Worm (Caenorhabditis elegans) whole organism, young adult: Measurements from ENCODE around the gene elpc-2.

Experiments used
- C17E4.6 ChIP-seq: fragments of 200-800 bp; sonication (Bioruptor generic); IDR thresholded peaks from 2 replicates; pipeline ENCODE4 v1.3.6; 2022; ENCODE audit warnings: missing genetic modification reagents, missing genetic modification characterization, missing compliant biosample characterization
- D2030.7 ChIP-seq: fragments of 200-800 bp; sonication (Bioruptor generic); IDR thresholded peaks from 2 replicates; pipeline ENCODE4 v1.3.6; 2022; ENCODE audit warnings: missing genetic modification reagents, missing genetic modification characterization, missing compliant biosample characterization
- F23B12.7 ChIP-seq: sonication (generic microtip); optimal IDR thresholded peaks from 2 replicates; lab custom pipeline; 2017; ENCODE audit warnings: missing genetic modification characterization, mild to moderate bottlenecking, missing compliant biosample characterization, antibody characterized with exemption, moderate library complexity; ENCODE audit not compliant: insufficient read depth
- F39B2.1 ChIP-seq: fragments of 200-800 bp; sonication (Bioruptor generic); IDR thresholded peaks from 2 replicates; pipeline ENCODE4 v1.3.6; 2022; ENCODE audit warnings: missing genetic modification reagents, missing genetic modification characterization, missing compliant biosample characterization
- F49E8.2 ChIP-seq: sonication (generic microtip); optimal IDR thresholded peaks from 3 replicates; lab custom pipeline; 2017; ENCODE audit warnings: missing genetic modification characterization, mild to moderate bottlenecking, missing compliant biosample characterization, antibody characterized with exemption, moderate library complexity; ENCODE audit not compliant: insufficient read depth
- F57A8.1 ChIP-seq: fragments of 200-800 bp; sonication (Bioruptor generic); optimal IDR thresholded peaks from 2 replicates; lab custom pipeline; 2018; ENCODE audit warnings: mild to moderate bottlenecking, missing genetic modification characterization, moderate library complexity, missing compliant biosample characterization
- K12H6.12 ChIP-seq: fragments of 200-800 bp; sonication (Bioruptor generic); optimal IDR thresholded peaks from 2 replicates; lab custom pipeline; 2018; ENCODE audit warnings: mild to moderate bottlenecking, missing genetic modification characterization, missing compliant biosample characterization
- T26A5.8 ChIP-seq: sonication (generic microtip); optimal IDR thresholded peaks from 2 replicates; lab custom pipeline; 2016; ENCODE audit warnings: missing genetic modification characterization, missing compliant biosample characterization
- Y56A3A.18 ChIP-seq: fragments of 200-800 bp; sonication (Bioruptor generic); IDR thresholded peaks from 2 replicates; pipeline ENCODE4 v1.3.6; 2022; ENCODE audit warnings: missing genetic modification reagents, missing genetic modification characterization, missing compliant biosample characterization
- Y67H2A.10 ChIP-seq: fragments of 200-800 bp; sonication (Bioruptor generic); conservative IDR thresholded peaks from 2 replicates; pipeline ENCODE4 v1.3.6; 2022; ENCODE audit warnings: missing genetic modification reagents, missing genetic modification characterization, missing compliant biosample characterization
- akir-1 ChIP-seq: fragments of 200-800 bp; sonication (Bioruptor generic); optimal IDR thresholded peaks from 2 replicates; lab custom pipeline; 2018; ENCODE audit warnings: mild to moderate bottlenecking, missing genetic modification characterization, moderate library complexity, missing compliant biosample characterization
- ama-1 ChIP-seq, 3 experiments: fragments of 150-350 bp in 1 of 3; sonication (generic microtip) in 2 of 3; optimal IDR thresholded peaks; 2 replicates each; lab custom pipeline; 2014 to 2018; ENCODE audit warnings: missing biosample characterization in 2 of 3, missing genetic modification characterization in 2 of 3, missing genetic modification reagents in 2 of 3
- bed-2 ChIP-seq: fragments of 200-800 bp; sonication (Bioruptor generic); IDR thresholded peaks from 2 replicates; pipeline ENCODE4 v1.3.6; 2022; ENCODE audit warnings: missing genetic modification reagents, missing genetic modification characterization, missing compliant biosample characterization
- cebp-2 ChIP-seq: fragments of 200-800 bp; sonication (Bioruptor generic); IDR thresholded peaks from 2 replicates; pipeline ENCODE4 v1.3.6; 2022; ENCODE audit warnings: missing genetic modification characterization, missing compliant biosample characterization
- ceh-58 ChIP-seq: fragments of 200-800 bp; sonication (Bioruptor generic); IDR thresholded peaks from 2 replicates; pipeline ENCODE4 v1.3.6; 2022; ENCODE audit warnings: missing genetic modification characterization, missing compliant biosample characterization
- dox-1 ChIP-seq: fragments of 200-800 bp; sonication (Bioruptor generic); IDR thresholded peaks from 2 replicates; pipeline ENCODE4 v1.3.6; 2022; ENCODE audit warnings: missing genetic modification reagents, missing genetic modification characterization, missing compliant biosample characterization
- efl-1 ChIP-seq: fragments of 150-350 bp; optimal IDR thresholded peaks from 2 replicates; lab custom pipeline; 2014; ENCODE audit warnings: missing biosample characterization, missing genetic modification reagents, missing genetic modification characterization
- egl-18 ChIP-seq: fragments of 200-800 bp; sonication (Bioruptor generic); IDR thresholded peaks from 2 replicates; pipeline ENCODE4 v1.3.6; 2022; ENCODE audit warnings: missing genetic modification reagents, missing genetic modification characterization, missing compliant biosample characterization
- egl-44 ChIP-seq: fragments of 200-800 bp; sonication (Bioruptor generic); IDR thresholded peaks from 2 replicates; pipeline ENCODE4 v1.3.6; 2022; ENCODE audit warnings: missing genetic modification reagents, missing genetic modification characterization, missing compliant biosample characterization
- hlh-12 ChIP-seq: sonication (generic microtip); optimal IDR thresholded peaks from 2 replicates; lab custom pipeline; 2016; ENCODE audit warnings: missing genetic modification characterization, missing compliant biosample characterization
- hmg-1.2 ChIP-seq: fragments of 200-800 bp; sonication (Bioruptor generic); IDR thresholded peaks from 2 replicates; pipeline ENCODE4 v1.3.6; 2022; ENCODE audit warnings: missing genetic modification reagents, missing genetic modification characterization, missing compliant biosample characterization
- hrde-1 ChIP-seq: sonication (generic microtip); optimal IDR thresholded peaks from 2 replicates; lab custom pipeline; 2016; ENCODE audit warnings: missing genetic modification characterization, mild to moderate bottlenecking, missing compliant biosample characterization, moderate library complexity, missing genotype, missing genetic modification reagents, borderline replicate concordance
- lsy-27 ChIP-seq: sonication (generic microtip); optimal IDR thresholded peaks from 2 replicates; lab custom pipeline; 2017; ENCODE audit warnings: missing genetic modification characterization, mild to moderate bottlenecking, missing compliant biosample characterization, antibody characterized with exemption, missing genotype, borderline replicate concordance; ENCODE audit not compliant: insufficient read depth
- madf-3 ChIP-seq: fragments of 200-800 bp; sonication (Bioruptor generic); IDR thresholded peaks from 2 replicates; pipeline ENCODE4 v1.3.6; 2022; ENCODE audit warnings: missing genetic modification reagents, missing genetic modification characterization, missing compliant biosample characterization
- madf-6 ChIP-seq: fragments of 200-800 bp; sonication (Bioruptor generic); IDR thresholded peaks from 2 replicates; pipeline ENCODE4 v1.3.6; 2022; ENCODE audit warnings: missing genetic modification reagents, missing genetic modification characterization, missing compliant biosample characterization
- mcd-1 ChIP-seq: fragments of 200-800 bp; sonication (Bioruptor generic); IDR thresholded peaks from 2 replicates; pipeline ENCODE4 v1.3.6; 2022; ENCODE audit warnings: missing genetic modification reagents, missing genetic modification characterization, missing compliant biosample characterization
- mxl-1 ChIP-seq: sonication (generic microtip); optimal IDR thresholded peaks from 2 replicates; lab custom pipeline; 2016; ENCODE audit warnings: missing genetic modification characterization, missing compliant biosample characterization
- nhr-120 ChIP-seq: fragments of 200-800 bp; sonication (Bioruptor generic); IDR thresholded peaks from 2 replicates; pipeline ENCODE4 v1.3.6; 2022; ENCODE audit warnings: missing genetic modification characterization, missing compliant biosample characterization
- nhr-27 ChIP-seq: fragments of 200-800 bp; sonication (Bioruptor generic); optimal IDR thresholded peaks from 2 replicates; lab custom pipeline; 2018; ENCODE audit warnings: mild to moderate bottlenecking, missing genetic modification characterization, moderate library complexity, missing compliant biosample characterization
- pbrm-1 ChIP-seq: fragments of 200-800 bp; sonication (Bioruptor generic); IDR thresholded peaks from 2 replicates; pipeline ENCODE4 v1.3.6; 2022; ENCODE audit warnings: missing genetic modification reagents, missing genetic modification characterization, missing compliant biosample characterization
- snpc-1.1 ChIP-seq: sonication (generic microtip); optimal IDR thresholded peaks from 2 replicates; lab custom pipeline; 2017; ENCODE audit warnings: missing genetic modification characterization, mild to moderate bottlenecking, missing compliant biosample characterization, antibody characterized with exemption, moderate library complexity, missing genotype, missing genetic modification reagents; ENCODE audit not compliant: insufficient read depth
- snpc-1.3 ChIP-seq: sonication (generic microtip); optimal IDR thresholded peaks from 2 replicates; lab custom pipeline; 2017; ENCODE audit warnings: missing genetic modification characterization, mild to moderate bottlenecking, missing compliant biosample characterization, antibody characterized with exemption, moderate library complexity, missing genotype, missing genetic modification reagents; ENCODE audit not compliant: insufficient read depth
- somi-1 ChIP-seq: fragments of 200-800 bp; sonication (Bioruptor generic); optimal IDR thresholded peaks from 2 replicates; lab custom pipeline; 2018; ENCODE audit warnings: mild to moderate bottlenecking, missing genetic modification characterization, missing compliant biosample characterization
- zfh-2 ChIP-seq: fragments of 200-800 bp; sonication (Bioruptor generic); conservative IDR thresholded peaks from 2 replicates; pipeline ENCODE4 v1.3.6; 2022; ENCODE audit warnings: missing genetic modification reagents, missing genetic modification characterization, missing compliant biosample characterization
- ztf-3 ChIP-seq: fragments of 200-800 bp; sonication (Bioruptor generic); optimal IDR thresholded peaks from 2 replicates; lab custom pipeline; 2018; ENCODE audit warnings: mild to moderate bottlenecking, missing genetic modification characterization, missing compliant biosample characterization
- ztf-6 ChIP-seq: fragments of 200-800 bp; sonication (Bioruptor generic); IDR thresholded peaks from 2 replicates; pipeline ENCODE4 v1.3.6; 2022; ENCODE audit warnings: missing genetic modification reagents, missing genetic modification characterization, missing compliant biosample characterization

elpc-2 gene

ce11 chrIII:12697591-12697990 is 24.1 kb downstream of the elpc-2 start (continued):
- TF ChIP-seq hrde-1 (tag; lab: Kevin White, UChicago) (no peak), mcd-1 (GFP tag; lab: Robert Waterston, UW) (no peak)
- TF ChIP-seq, all 124 proteins: peak for 0

ce11 chrIII:12699194-12699593 is 25.7 kb downstream of the elpc-2 start, which contains the start of gene sas-1:
Gene sas-1, plus strand, starts transcription at chrIII:12699494.
- TF ChIP-seq F39B2.1 = no peak
- no peak for TF ChIP-seq snpc-1.3
- TF ChIP-seq D2030.7 = no peak
- no peak for TF ChIP-seq C17E4.6 (GFP tag; lab: Robert Waterston, UW)
- TF ChIP-seq hlh-12 (tag; lab: Kevin White, UChicago) = no peak
- no peak for TF ChIP-seq F57A8.1 (GFP tag; lab: Kevin White, UChicago)
- TF ChIP-seq zfh-2 (GFP tag; lab: Robert Waterston, UW) = no peak
- TF ChIP-seq lsy-27 = no peak
- TF ChIP-seq snpc-1.1 (tag; lab: Kevin White, UChicago) = no peak
- TF ChIP-seq F49E8.2 (tag; lab: Kevin White, UChicago) = no peak
- no peak for TF ChIP-seq K12H6.12 (tag; lab: Kevin White, UChicago)
- TF ChIP-seq nhr-120 (GFP tag; lab: Robert Waterston, UW) = no peak
- no peak for TF ChIP-seq cebp-2 (GFP tag; lab: Robert Waterston, UW)
- no peak for TF ChIP-seq somi-1 (GFP tag; lab: Kevin White, UChicago)
- TF ChIP-seq mxl-1 (tag; lab: Kevin White, UChicago) = no peak
- TF ChIP-seq dox-1 (GFP tag; lab: Robert Waterston, UW) = no peak
- no peak for TF ChIP-seq efl-1
- TF ChIP-seq egl-44 (GFP tag; lab: Robert Waterston, UW) = no peak
- no peak for TF ChIP-seq bed-2 (GFP tag; lab: Robert Waterston, UW)
- no peak for TF ChIP-seq Y56A3A.18 (GFP tag; lab: Robert Waterston, UW)
- TF ChIP-seq, all 124 proteins: peak for 0

- no peak for TF ChIP-seq madf-3 (GFP tag; lab: Robert Waterston, UW)
- TF ChIP-seq, all 124 proteins: peak for 0
These were observed 28.9 kb downstream of the elpc-2 start for ce11 chrIII:12702375-12702774.

- TF ChIP-seq cebp-2 (GFP tag; lab: Robert Waterston, UW) (no peak), madf-6 (no peak), ama-1 (optimal IDR thresholded peaks at IDR 0.05; lab: Kevin White, UChicago) (no peak), ama-1 (GFP tag; optimal IDR thresholded peaks at IDR 0.05; lab: Kevin White, UChicago) (no peak), Y67H2A.10 (GFP tag; lab: Robert Waterston, UW) (no peak), ztf-6 (GFP tag; lab: Robert Waterston, UW) (no peak), F23B12.7 (tag; lab: Kevin White, UChicago) (no peak), ztf-3 (GFP tag; lab: Kevin White, UChicago) (no peak), egl-44 (GFP tag; lab: Robert Waterston, UW) (no peak), pbrm-1 (GFP tag; lab: Robert Waterston, UW) (no peak), nhr-27 (tag; lab: Kevin White, UChicago) (no peak), hrde-1 (tag; lab: Kevin White, UChicago) (no peak), hmg-1.2 (GFP tag; lab: Robert Waterston, UW) (no peak), akir-1 (no peak), ceh-58 (GFP tag; lab: Robert Waterston, UW) (no peak), T26A5.8 (tag; lab: Kevin White, UChicago) (no peak), egl-18 (GFP tag; lab: Robert Waterston, UW) (no peak), D2030.7 (no peak)
These were observed 29.8 kb downstream of the elpc-2 start for ce11 chrIII:12703237-12703636.
